Worm (Caenorhabditis elegans) whole organism, young adult: ENCODE results near the gene B0495.9.

Experiments
- B0035.1 ChIP-seq: sonication (generic microtip); optimal IDR thresholded peaks from 2 replicates; lab custom pipeline; 2016; ENCODE audit warnings: missing genetic modification characterization, mild to moderate bottlenecking, missing compliant biosample characterization, missing genotype, missing genetic modification reagents
- B0336.3 ChIP-seq: fragments of 200-800 bp; sonication (Bioruptor generic); IDR thresholded peaks from 2 replicates; pipeline ENCODE4 v1.3.6; 2022; ENCODE audit warnings: missing genetic modification characterization, missing compliant biosample characterization
- C17E4.6 ChIP-seq: fragments of 200-800 bp; sonication (Bioruptor generic); IDR thresholded peaks from 2 replicates; pipeline ENCODE4 v1.3.6; 2022; ENCODE audit warnings: missing genetic modification reagents, missing genetic modification characterization, missing compliant biosample characterization
- D2030.7 ChIP-seq: fragments of 200-800 bp; sonication (Bioruptor generic); IDR thresholded peaks from 2 replicates; pipeline ENCODE4 v1.3.6; 2022; ENCODE audit warnings: missing genetic modification reagents, missing genetic modification characterization, missing compliant biosample characterization
- F33H1.4 ChIP-seq: fragments of 200-800 bp; sonication (Bioruptor generic); IDR thresholded peaks from 2 replicates; pipeline ENCODE4 v1.3.6; 2022; ENCODE audit warnings: missing genetic modification reagents, missing genetic modification characterization, missing compliant biosample characterization
- F37B4.10 ChIP-seq: fragments of 200-800 bp; sonication (Bioruptor generic); IDR thresholded peaks from 2 replicates; pipeline ENCODE4 v1.3.6; 2022; ENCODE audit warnings: missing genetic modification characterization, missing compliant biosample characterization
- F55B11.4 ChIP-seq: sonication (generic microtip); optimal IDR thresholded peaks from 2 replicates; lab custom pipeline; 2016; ENCODE audit warnings: missing compliant biosample characterization, missing genetic modification characterization, borderline replicate concordance; ENCODE audit not compliant: insufficient read depth
- F57A8.1 ChIP-seq: fragments of 200-800 bp; sonication (Bioruptor generic); optimal IDR thresholded peaks from 2 replicates; lab custom pipeline; 2018; ENCODE audit warnings: mild to moderate bottlenecking, missing genetic modification characterization, moderate library complexity, missing compliant biosample characterization
- Y67H2A.10 ChIP-seq: fragments of 200-800 bp; sonication (Bioruptor generic); conservative IDR thresholded peaks from 2 replicates; pipeline ENCODE4 v1.3.6; 2022; ENCODE audit warnings: missing genetic modification reagents, missing genetic modification characterization, missing compliant biosample characterization
- Y79H2A.3 ChIP-seq: fragments of 200-800 bp; sonication (Bioruptor generic); conservative IDR thresholded peaks from 2 replicates; pipeline ENCODE4 v1.3.6; 2022; ENCODE audit warnings: missing genetic modification reagents, missing genetic modification characterization, missing compliant biosample characterization
- bed-2 ChIP-seq: fragments of 200-800 bp; sonication (Bioruptor generic); IDR thresholded peaks from 2 replicates; pipeline ENCODE4 v1.3.6; 2022; ENCODE audit warnings: missing genetic modification reagents, missing genetic modification characterization, missing compliant biosample characterization
- ceh-100 ChIP-seq: fragments of 200-800 bp; sonication (Bioruptor generic); IDR thresholded peaks from 2 replicates; pipeline ENCODE4 v1.3.6; 2022; ENCODE audit warnings: missing genetic modification reagents, missing genetic modification characterization, missing compliant biosample characterization
- ceh-27 ChIP-seq: fragments of 200-800 bp; sonication (Bioruptor generic); optimal IDR thresholded peaks from 2 replicates; lab custom pipeline; 2018; ENCODE audit warnings: mild to moderate bottlenecking, missing genetic modification characterization, moderate library complexity, missing compliant biosample characterization
- ceh-40 ChIP-seq: fragments of 200-800 bp; sonication (Bioruptor generic); IDR thresholded peaks from 2 replicates; pipeline ENCODE4 v1.3.6; 2022; ENCODE audit warnings: missing genetic modification characterization, missing compliant biosample characterization
- ceh-79 ChIP-seq: sonication (generic microtip); optimal IDR thresholded peaks from 2 replicates; lab custom pipeline; 2017; ENCODE audit warnings: mild to moderate bottlenecking, missing genetic modification characterization, missing compliant biosample characterization
- efl-1 ChIP-seq: fragments of 150-350 bp; optimal IDR thresholded peaks from 2 replicates; lab custom pipeline; 2014; ENCODE audit warnings: missing biosample characterization, missing genetic modification reagents, missing genetic modification characterization
- egrh-3 ChIP-seq: fragments of 200-800 bp; sonication (Bioruptor generic); IDR thresholded peaks from 2 replicates; pipeline ENCODE4 v1.3.6; 2022; ENCODE audit warnings: missing genetic modification reagents, missing genetic modification characterization, missing compliant biosample characterization
- ets-4 ChIP-seq: fragments of 200-800 bp; sonication (Bioruptor generic); optimal IDR thresholded peaks from 2 replicates; lab custom pipeline; 2018; ENCODE audit warnings: mild to moderate bottlenecking, missing genetic modification characterization, missing compliant biosample characterization
- fkh-3 ChIP-seq: sonication (generic microtip); optimal IDR thresholded peaks from 2 replicates; lab custom pipeline; 2016; ENCODE audit warnings: mild to moderate bottlenecking, missing genetic modification characterization, missing compliant biosample characterization
- gei-17 ChIP-seq: fragments of 200-800 bp; sonication (Bioruptor generic); optimal IDR thresholded peaks from 2 replicates; lab custom pipeline; 2018; ENCODE audit warnings: mild to moderate bottlenecking, missing genetic modification characterization, missing compliant biosample characterization
- him-1 ChIP-seq: sonication (generic microtip); optimal IDR thresholded peaks from 2 replicates; lab custom pipeline; 2016; ENCODE audit warnings: missing genotype, missing genetic modification reagents, missing genetic modification characterization, missing compliant biosample characterization
- let-607 ChIP-seq, 2 experiments: fragments of 200-800 bp in 1 of 2; sonication (Bioruptor generic) in 1 of 2; sonication (generic microtip) in 1 of 2; optimal IDR thresholded peaks; 2 replicates each; lab custom pipeline; 2016 to 2018; ENCODE audit warnings: mild to moderate bottlenecking in 2 of 2, missing compliant biosample characterization in 2 of 2, missing genetic modification characterization in 2 of 2, moderate library complexity in 2 of 2, missing genotype in 1 of 2
- lin-40 ChIP-seq: sonication (generic microtip); optimal IDR thresholded peaks from 2 replicates; lab custom pipeline; 2016; ENCODE audit warnings: missing genetic modification characterization, mild to moderate bottlenecking, missing compliant biosample characterization, missing genotype, missing genetic modification reagents
- lsl-1 ChIP-seq: fragments of 200-800 bp; sonication (Bioruptor generic); optimal IDR thresholded peaks from 2 replicates; lab custom pipeline; 2018; ENCODE audit warnings: mild to moderate bottlenecking, missing genetic modification characterization, moderate library complexity, missing compliant biosample characterization
- lsy-27 ChIP-seq: sonication (generic microtip); optimal IDR thresholded peaks from 2 replicates; lab custom pipeline; 2017; ENCODE audit warnings: missing genetic modification characterization, mild to moderate bottlenecking, missing compliant biosample characterization, antibody characterized with exemption, missing genotype, borderline replicate concordance; ENCODE audit not compliant: insufficient read depth
- madf-10 ChIP-seq: sonication (generic microtip); optimal IDR thresholded peaks from 2 replicates; lab custom pipeline; 2016; ENCODE audit warnings: mild to moderate bottlenecking, missing genetic modification characterization, missing compliant biosample characterization
- madf-3 ChIP-seq: fragments of 200-800 bp; sonication (Bioruptor generic); IDR thresholded peaks from 2 replicates; pipeline ENCODE4 v1.3.6; 2022; ENCODE audit warnings: missing genetic modification reagents, missing genetic modification characterization, missing compliant biosample characterization
- madf-6 ChIP-seq: fragments of 200-800 bp; sonication (Bioruptor generic); IDR thresholded peaks from 2 replicates; pipeline ENCODE4 v1.3.6; 2022; ENCODE audit warnings: missing genetic modification reagents, missing genetic modification characterization, missing compliant biosample characterization
- nhr-80 ChIP-seq: sonication (generic microtip); optimal IDR thresholded peaks from 2 replicates; lab custom pipeline; 2016; ENCODE audit warnings: missing genetic modification characterization, missing compliant biosample characterization
- nhr-90 ChIP-seq: sonication (generic microtip); optimal IDR thresholded peaks from 2 replicates; lab custom pipeline; 2016; ENCODE audit warnings: missing genotype, mild to moderate bottlenecking, missing genetic modification characterization, missing compliant biosample characterization
- snpc-1.1 ChIP-seq: sonication (generic microtip); optimal IDR thresholded peaks from 2 replicates; lab custom pipeline; 2017; ENCODE audit warnings: missing genetic modification characterization, mild to moderate bottlenecking, missing compliant biosample characterization, antibody characterized with exemption, moderate library complexity, missing genotype, missing genetic modification reagents; ENCODE audit not compliant: insufficient read depth
- tbp1 ChIP-seq: fragments of 200-800 bp; sonication (Bioruptor generic); optimal IDR thresholded peaks from 2 replicates; lab custom pipeline; 2018; ENCODE audit warnings: mild to moderate bottlenecking, missing genetic modification characterization, missing compliant biosample characterization
- tbx-9 ChIP-seq: sonication (generic microtip); optimal IDR thresholded peaks from 2 replicates; lab custom pipeline; 2016; ENCODE audit warnings: borderline replicate concordance, missing genetic modification characterization, inconsistent platforms, missing compliant biosample characterization
- unc-62 ChIP-seq: fragments of 150-350 bp; optimal IDR thresholded peaks from 2 replicates; lab custom pipeline; 2014; ENCODE audit warnings: missing biosample characterization, missing genetic modification reagents, missing genetic modification characterization
- xnd-1 ChIP-seq: sonication (generic microtip); optimal IDR thresholded peaks from 2 replicates; lab custom pipeline; 2016; ENCODE audit warnings: missing genotype, missing genetic modification reagents, missing genetic modification characterization, missing compliant biosample characterization
- ztf-18 ChIP-seq: sonication (generic microtip); optimal IDR thresholded peaks from 2 replicates; lab custom pipeline; 2016; ENCODE audit warnings: missing genotype, mild to moderate bottlenecking, missing genetic modification characterization, missing compliant biosample characterization
- ztf-28 ChIP-seq: fragments of 200-800 bp; sonication (Bioruptor generic); IDR thresholded peaks from 2 replicates; pipeline ENCODE4 v1.3.6; 2022; ENCODE audit warnings: missing genetic modification reagents, missing genetic modification characterization, missing compliant biosample characterization

Gene B0495.9

DNA sequence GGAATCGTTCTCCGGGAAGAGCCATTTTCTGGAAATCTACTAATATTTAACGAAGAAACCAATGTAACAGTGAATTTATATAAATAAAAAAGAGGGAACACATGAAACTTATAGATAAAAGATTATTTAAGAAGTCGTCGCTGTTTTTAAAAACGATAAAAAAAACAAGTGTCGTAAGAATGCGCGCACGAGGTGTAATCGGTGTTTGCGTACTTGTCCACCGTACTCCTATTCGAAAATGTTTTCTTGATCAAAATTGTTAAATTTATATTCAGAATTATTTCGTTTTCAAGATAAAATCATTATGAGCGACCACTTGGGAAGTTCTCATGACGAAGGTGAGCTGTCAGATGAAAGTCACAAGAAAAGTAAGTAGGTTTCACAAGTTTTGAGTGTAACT, 9.5 kb downstream of the B0495.9 start, which contains the start of the genes moa-2 and cdk-11.1:
Gene moa-2 (minus strand): TSS at position 25 of the 400 bp plus-strand sequence.
Gene cdk-11.1 (plus strand): TSS at position 227 of the 400 bp plus-strand sequence.
- TF ChIP-seq B0035.1 (tag; lab: Kevin White, UChicago) (no peak), B0336.3 (GFP tag; lab: Robert Waterston, UW) (no peak), lsl-1 (GFP tag; lab: Kevin White, UChicago) (peak; percentile 49)
- TF ChIP-seq, all 124 proteins: peak for 1

DNA sequence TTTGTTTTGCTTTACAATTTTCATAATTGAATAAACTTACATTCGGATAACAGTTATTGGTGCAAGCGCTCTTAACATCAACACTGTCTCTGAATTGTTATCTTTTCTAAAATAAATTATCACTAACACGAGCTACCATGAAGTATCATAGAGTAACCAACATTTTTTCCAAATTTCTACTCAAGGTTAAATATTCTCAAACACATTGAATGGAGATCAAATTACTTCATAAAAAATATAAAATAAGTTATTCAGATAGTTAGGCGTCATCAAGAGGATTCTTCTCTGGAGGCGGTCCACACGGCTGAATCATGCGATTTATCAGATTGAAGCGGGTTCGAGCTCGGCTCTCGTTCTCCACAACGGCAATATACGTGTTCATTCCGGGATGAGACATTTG, 10.1 kb downstream of the B0495.9 start, which contains the start of gene B0495.5:
Gene B0495.5 (minus strand): TSS at position 101 of the 400 bp plus-strand sequence.
- TF ChIP-seq ceh-27: no peak
- no peak for TF ChIP-seq gei-17 (GFP tag; lab: Kevin White, UChicago)
- no peak for TF ChIP-seq lsy-27
- no peak for TF ChIP-seq madf-3
- TF ChIP-seq lsl-1 (GFP tag; lab: Kevin White, UChicago): no peak
- TF ChIP-seq snpc-1.1 (tag; lab: Kevin White, UChicago): no peak

DNA sequence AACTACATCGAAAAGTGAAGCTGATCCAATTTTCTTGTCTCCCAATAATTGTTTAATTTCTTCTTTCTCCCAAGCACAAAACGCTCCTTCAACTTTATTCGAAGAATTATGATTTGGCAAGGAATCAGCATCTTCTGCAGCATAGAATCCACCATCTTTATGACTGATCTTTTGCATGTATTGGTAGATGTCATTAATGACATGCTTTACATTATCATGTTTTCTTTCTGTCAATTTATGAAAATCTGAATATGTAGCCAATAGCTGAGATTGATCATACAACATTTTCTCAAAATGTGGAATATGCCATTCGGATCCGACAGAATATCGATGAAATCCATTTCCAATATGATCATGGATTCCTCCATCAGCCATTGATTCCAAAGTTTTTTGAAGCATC, 11.4 kb downstream of the B0495.9 start:
- TF ChIP-seq F37B4.10 (GFP tag; lab: Robert Waterston, UW) (no peak), lsy-27 (no peak), C17E4.6 (GFP tag; lab: Robert Waterston, UW) (no peak), ceh-100 (GFP tag; lab: Robert Waterston, UW) (no peak), tbp1 (GFP tag; lab: Kevin White, UChicago) (no peak), ztf-18 (no peak)

DNA sequence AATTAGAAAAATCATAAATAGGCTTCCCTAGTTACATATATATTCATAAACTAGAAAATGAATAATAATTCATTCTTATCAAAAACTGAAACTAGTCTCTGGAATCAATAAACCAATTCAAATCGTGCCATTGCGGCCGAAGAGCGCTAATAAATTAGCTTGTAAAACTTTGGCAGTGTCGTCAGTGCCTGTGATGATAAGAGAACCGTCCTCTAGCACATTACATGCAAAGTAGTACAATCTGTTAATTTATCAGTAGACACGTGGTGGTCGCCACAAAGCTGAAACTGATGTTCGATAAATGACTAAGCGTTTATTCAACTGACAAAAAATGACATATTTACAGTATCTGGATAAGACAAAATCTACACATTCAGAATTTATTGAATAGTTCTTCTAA, 12.9 kb downstream of the B0495.9 start:
- TF ChIP-seq unc-62 (GFP tag; lab: Kevin White, UChicago) (no peak), tbx-9 (tag; lab: Kevin White, UChicago) (no peak), lsy-27 (no peak), nhr-80 (tag; lab: Kevin White, UChicago) (peak; percentile 97), ceh-40 (GFP tag; lab: Robert Waterston, UW) (no peak), ets-4 (GFP tag; lab: Kevin White, UChicago) (peak; percentile 55), let-607 (tag; optimal IDR thresholded peaks at IDR 0.05; lab: Kevin White, UChicago) (peak; percentile 84 to 85)
- TF ChIP-seq, all 124 proteins: peak for 3

DNA sequence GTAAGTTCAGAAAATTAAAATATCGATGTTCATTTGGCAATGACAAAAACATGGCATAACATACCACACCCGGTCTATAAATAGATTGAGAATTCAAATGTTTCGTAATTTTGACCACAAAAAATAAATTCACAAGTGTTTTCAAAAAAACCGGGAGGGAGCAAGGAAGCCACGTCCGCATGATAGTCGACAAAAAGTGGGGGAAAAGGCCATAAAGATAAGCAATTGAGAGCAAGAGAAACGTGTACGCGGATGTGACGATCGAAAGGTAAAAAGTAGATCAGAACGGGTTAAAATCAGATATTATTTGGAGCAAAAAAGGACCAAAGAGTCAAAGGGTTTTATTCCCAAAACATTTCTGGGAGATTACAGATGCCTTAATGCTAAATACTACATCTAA, 13.8 kb downstream of the B0495.9 start:
- peak; percentile 62 for TF ChIP-seq nhr-80 (tag; lab: Kevin White, UChicago)
- TF ChIP-seq nhr-90: no peak

DNA sequence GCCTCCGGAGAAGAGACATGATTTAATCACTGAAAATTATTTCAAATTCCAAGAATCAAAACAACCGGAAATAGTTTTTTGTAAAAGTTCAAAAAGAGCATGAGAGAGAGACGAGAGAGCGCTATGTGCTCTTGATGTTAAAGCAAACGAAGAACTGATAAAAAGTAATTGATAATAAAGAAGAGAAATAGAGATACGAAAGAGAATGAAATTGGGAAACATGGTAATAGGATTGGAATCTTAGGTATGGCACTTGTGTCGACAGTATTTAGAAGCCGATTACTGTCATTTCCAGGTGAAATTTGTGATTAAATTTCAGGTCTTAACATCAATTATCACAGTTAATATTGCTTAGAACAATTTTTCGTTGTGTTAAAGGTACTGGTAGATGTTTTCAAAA, 14.6 kb downstream of the B0495.9 start, which contains the start of gene nhx-2:
Gene nhx-2 (minus strand): TSS at position 29 of the 400 bp plus-strand sequence.
- TF ChIP-seq nhr-80 (tag; lab: Kevin White, UChicago) (peak; percentile 82), madf-10 (no peak), D2030.7 (GFP tag; lab: Robert Waterston, UW) (no peak)

DNA sequence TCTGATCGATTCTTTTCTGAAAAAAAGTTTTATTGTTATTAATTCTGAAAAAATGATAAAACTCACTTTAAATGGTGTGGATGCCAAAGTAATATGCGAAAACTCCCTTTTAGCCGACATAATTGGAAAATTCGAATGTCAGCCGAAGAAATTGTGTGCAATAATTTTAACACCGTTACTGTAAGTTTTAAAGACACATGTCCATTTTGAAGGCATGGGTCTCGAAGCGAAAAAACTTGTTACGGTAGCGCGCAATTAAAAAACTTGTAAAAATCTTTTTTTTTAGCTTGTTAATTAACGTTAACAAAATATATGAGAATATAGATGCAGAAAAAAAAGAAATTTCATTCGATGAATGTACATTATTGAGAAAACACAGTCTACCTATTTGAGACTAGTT, 18.1 kb downstream of the B0495.9 start, which contains the start of gene pid-1:
Gene pid-1 (minus strand): TSS at position 173 of the 400 bp plus-strand sequence.
- TF ChIP-seq Y79H2A.3 (GFP tag; lab: Robert Waterston, UW) (no peak), F33H1.4 (GFP tag; lab: Robert Waterston, UW) (peak; percentile 84), lin-40 (no peak), F55B11.4 (tag; lab: Kevin White, UChicago) (no peak), bed-2 (no peak), ztf-18 (no peak), ceh-79 (tag; lab: Kevin White, UChicago) (no peak), fkh-3 (tag; lab: Kevin White, UChicago) (no peak), efl-1 (GFP tag; lab: Kevin White, UChicago) (peak; percentile 6), madf-10 (no peak), madf-6 (GFP tag; lab: Robert Waterston, UW) (peak; percentile 68; the same call in 1 of the 2 replicates), ets-4 (GFP tag; lab: Kevin White, UChicago) (no peak), ztf-28 (GFP tag; lab: Robert Waterston, UW) (no peak), F57A8.1 (GFP tag; lab: Kevin White, UChicago) (no peak), Y67H2A.10 (GFP tag; lab: Robert Waterston, UW) (no peak), egrh-3 (GFP tag; lab: Robert Waterston, UW) (no peak), xnd-1 (tag; lab: Kevin White, UChicago) (peak; percentile 76), him-1 (peak; percentile 61)
